Worm (Caenorhabditis elegans) whole organism, L3 larva: ENCODE data around the gene T16G12.8.

Experiments used
- R02D3.7 ChIP-seq: fragments of 150-350 bp; optimal IDR thresholded peaks from 2 replicates; lab custom pipeline; 2014; ENCODE audit warnings: missing biosample characterization, missing genetic modification characterization
- ZK546.5 ChIP-seq: sonication (generic microtip); optimal IDR thresholded peaks from 2 replicates; lab custom pipeline; 2017; ENCODE audit warnings: missing biosample characterization, missing genetic modification characterization
- aly-2 ChIP-seq: fragments of 150-350 bp; optimal IDR thresholded peaks from 2 replicates; lab custom pipeline; 2014; ENCODE audit warnings: missing biosample characterization, missing genetic modification characterization
- ceh-16 ChIP-seq: sonication (generic microtip); optimal IDR thresholded peaks from 2 replicates; lab custom pipeline; 2017; ENCODE audit warnings: missing biosample characterization, missing genetic modification characterization
- ceh-28 ChIP-seq: fragments of 150-350 bp; optimal IDR thresholded peaks from 2 replicates; lab custom pipeline; 2014; ENCODE audit warnings: missing biosample characterization, missing genetic modification reagents, missing genetic modification characterization
- ceh-82 ChIP-seq: fragments of 150-350 bp; optimal IDR thresholded peaks from 2 replicates; lab custom pipeline; 2014; ENCODE audit warnings: missing biosample characterization, missing genetic modification characterization
- ceh-9 ChIP-seq: sonication (generic microtip); optimal IDR thresholded peaks from 2 replicates; lab custom pipeline; 2018; ENCODE audit warnings: missing biosample characterization, missing genetic modification characterization
- egl-27 ChIP-seq: sonication (generic microtip); optimal IDR thresholded peaks from 4 replicates; lab custom pipeline; 2017; ENCODE audit warnings: missing biosample characterization, missing genetic modification reagents, missing genetic modification characterization
- egl-5 ChIP-seq: fragments of 150-350 bp; optimal IDR thresholded peaks from 2 replicates; lab custom pipeline; 2017; ENCODE audit warnings: missing biosample characterization, missing genetic modification reagents, missing genetic modification characterization, inconsistent platforms
- elt-3 ChIP-seq, 3 experiments: fragments of 150-350 bp in 1 of 3; sonication (generic microtip) in 2 of 3; optimal IDR thresholded peaks; 2 replicates in 2 of 3; 4 replicates in 1 of 3; lab custom pipeline; 2014 to 2017; ENCODE audit warnings: missing biosample characterization in 3 of 3, missing genetic modification characterization in 3 of 3
- eor-1 ChIP-seq, 2 experiments: fragments of 150-350 bp; optimal IDR thresholded peaks; 2 replicates each; lab custom pipeline; 2014 to 2018; ENCODE audit warnings: missing biosample characterization in 2 of 2, missing genetic modification characterization in 2 of 2
- fkh-10 ChIP-seq: sonication (generic microtip); optimal IDR thresholded peaks from 2 replicates; lab custom pipeline; 2017; ENCODE audit warnings: missing biosample characterization, missing genetic modification reagents, missing genetic modification characterization
- fkh-2 ChIP-seq: fragments of 150-350 bp; optimal IDR thresholded peaks from 2 replicates; lab custom pipeline; 2014; ENCODE audit warnings: missing biosample characterization, missing genetic modification reagents, missing genetic modification characterization
- hmg-11 ChIP-seq: sonication (generic microtip); optimal IDR thresholded peaks from 2 replicates; lab custom pipeline; 2016; ENCODE audit warnings: missing genetic modification characterization, missing compliant biosample characterization
- lin-15B ChIP-seq: fragments of 150-350 bp; optimal IDR thresholded peaks from 2 replicates; lab custom pipeline; 2014; ENCODE audit warnings: missing biosample characterization, missing genetic modification characterization
- lin-39 ChIP-seq: fragments of 150-350 bp; optimal IDR thresholded peaks from 2 replicates; lab custom pipeline; 2018; ENCODE audit warnings: missing biosample characterization, missing genetic modification reagents, missing genetic modification characterization
- mdl-1 ChIP-seq: fragments of 150-350 bp; optimal IDR thresholded peaks from 2 replicates; lab custom pipeline; 2014; ENCODE audit warnings: missing biosample characterization, missing genetic modification characterization
- mml-1 ChIP-seq: fragments of 150-350 bp; sonication (generic microtip); optimal IDR thresholded peaks from 3 replicates; lab custom pipeline; 2014; ENCODE audit warnings: missing biosample characterization, missing genetic modification characterization
- nhr-11 ChIP-seq: fragments of 150-350 bp; optimal IDR thresholded peaks from 2 replicates; lab custom pipeline; 2014; ENCODE audit warnings: missing biosample characterization, missing genetic modification characterization
- nhr-12 ChIP-seq: fragments of 150-350 bp; optimal IDR thresholded peaks from 2 replicates; lab custom pipeline; 2014; ENCODE audit warnings: missing biosample characterization, missing genetic modification characterization
- nhr-23 ChIP-seq: fragments of 150-350 bp; optimal IDR thresholded peaks from 2 replicates; lab custom pipeline; 2014; ENCODE audit warnings: missing biosample characterization, missing genetic modification reagents, missing genetic modification characterization
- nhr-28 ChIP-seq: fragments of 150-350 bp; optimal IDR thresholded peaks from 2 replicates; lab custom pipeline; 2014; ENCODE audit warnings: missing biosample characterization, missing genetic modification characterization
- nhr-67 ChIP-seq: fragments of 150-350 bp; optimal IDR thresholded peaks from 2 replicates; lab custom pipeline; 2014; ENCODE audit warnings: missing biosample characterization, missing genetic modification characterization
- nhr-76 ChIP-seq: fragments of 150-350 bp; sonication (generic microtip); optimal IDR thresholded peaks from 5 replicates; lab custom pipeline; 2014; ENCODE audit warnings: missing biosample characterization, missing genetic modification characterization
- pqm-1 ChIP-seq: fragments of 150-350 bp; optimal IDR thresholded peaks from 2 replicates; lab custom pipeline; 2017; ENCODE audit warnings: missing biosample characterization, missing genetic modification characterization, inconsistent platforms
- sea-2 ChIP-seq: fragments of 150-350 bp; sonication (generic microtip); optimal IDR thresholded peaks from 4 replicates; lab custom pipeline; 2014; ENCODE audit warnings: missing biosample characterization, missing genetic modification reagents, missing genetic modification characterization
- snpc-4 ChIP-seq: fragments of 150-350 bp; optimal IDR thresholded peaks from 2 replicates; lab custom pipeline; 2014; ENCODE audit warnings: missing biosample characterization, missing genetic modification characterization
- tbx-2 ChIP-seq: sonication (generic microtip); optimal IDR thresholded peaks from 2 replicates; lab custom pipeline; 2016; ENCODE audit warnings: mild to moderate bottlenecking, missing genetic modification characterization, missing compliant biosample characterization
- unc-39 ChIP-seq: sonication (generic microtip); optimal IDR thresholded peaks from 4 replicates; lab custom pipeline; 2017; ENCODE audit warnings: missing biosample characterization, missing genetic modification characterization
- unc-62 ChIP-seq: fragments of 150-350 bp; sonication (generic microtip); optimal IDR thresholded peaks from 4 replicates; lab custom pipeline; 2014; ENCODE audit warnings: missing biosample characterization, missing genetic modification reagents, missing genetic modification characterization
- ztf-11 ChIP-seq: fragments of 150-350 bp; optimal IDR thresholded peaks from 2 replicates; lab custom pipeline; 2014; ENCODE audit warnings: missing biosample characterization, missing genetic modification characterization
- ztf-4 ChIP-seq: fragments of 150-350 bp; optimal IDR thresholded peaks from 2 replicates; lab custom pipeline; 2014; ENCODE audit warnings: missing biosample characterization, missing genetic modification characterization

Gene T16G12.8

DNA sequence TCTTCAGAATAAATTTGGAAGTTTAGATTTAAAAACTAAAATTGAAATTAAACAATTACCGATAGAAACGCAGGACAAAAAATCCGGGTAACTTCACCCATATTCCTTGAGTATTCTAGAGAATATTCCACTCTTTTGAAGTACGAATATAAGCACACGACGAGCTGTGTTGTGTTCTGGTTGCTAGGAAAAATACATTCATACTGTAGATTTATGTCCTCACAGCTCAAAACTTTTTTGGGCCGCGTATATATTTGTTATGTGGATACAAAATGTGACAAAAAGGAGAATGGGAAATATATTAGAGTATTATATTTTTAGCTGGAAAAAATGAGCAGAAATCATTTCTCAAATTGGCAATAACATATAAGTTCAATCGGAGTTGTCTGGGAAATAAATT is 25.9 kb upstream of the T16G12.8 start, which contains the start of gene M04D8.5:
M04D8.5 (minus strand) TSS at position 101 of the 400 bp plus-strand sequence.
- TF ChIP-seq nhr-12 (tag; lab: Kevin White, UChicago) (no peak), nhr-11 (no peak), aly-2 (no peak), unc-39 (tag; lab: Kevin White, UChicago) (no peak), egl-27 (tag; lab: Kevin White, UChicago) (no peak), R02D3.7 (tag; lab: Kevin White, UChicago) (no peak), egl-5 (tag; lab: Kevin White, UChicago) (no peak), ZK546.5 (tag; lab: Kevin White, UChicago) (no peak), sea-2 (no peak), nhr-67 (tag; lab: Kevin White, UChicago) (no peak), eor-1 (tag; optimal IDR thresholded peaks at IDR 0.05; lab: Kevin White, UChicago) (no peak), fkh-10 (GFP tag; lab: Kevin White, UChicago) (no peak)

DNA sequence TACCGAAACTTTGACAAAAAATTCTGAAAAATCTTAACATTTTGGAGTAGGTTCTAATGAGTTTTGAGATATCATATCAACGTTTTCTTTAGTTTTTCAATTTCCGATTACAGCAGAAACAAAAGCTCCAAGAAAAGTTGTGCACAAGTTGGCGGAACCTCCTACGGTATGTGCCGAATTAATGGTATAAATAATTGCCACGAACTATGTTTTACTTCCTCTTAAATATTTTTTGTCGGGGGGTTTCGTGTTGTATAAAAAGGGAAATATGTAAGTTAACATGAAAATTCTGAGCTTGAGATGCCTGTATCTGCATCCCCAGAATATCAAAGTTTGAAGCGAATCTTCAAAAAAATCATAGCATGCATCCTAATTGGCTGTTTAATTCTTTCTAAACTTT is 25.2 kb upstream of the T16G12.8 start, which contains the start of gene M04D8.8:
M04D8.8 (plus strand) TSS at position 301 of the 400 bp plus-strand sequence.
- TF ChIP-seq R02D3.7 (tag; lab: Kevin White, UChicago) (no peak), ceh-28 (tag; lab: Kevin White, UChicago) (no peak), ceh-16 (tag; lab: Kevin White, UChicago) (no peak), ztf-11 (tag; lab: Kevin White, UChicago) (no peak), nhr-28 (tag; lab: Kevin White, UChicago) (no peak), aly-2 (no peak), tbx-2 (tag; lab: Kevin White, UChicago) (no peak), eor-1 (tag; optimal IDR thresholded peaks at IDR 0.05; lab: Kevin White, UChicago) (no peak), ceh-82 (tag; lab: Kevin White, UChicago) (no peak), nhr-67 (tag; lab: Kevin White, UChicago) (no peak), mdl-1 (tag; lab: Kevin White, UChicago) (no peak), egl-27 (tag; lab: Kevin White, UChicago) (no peak), pqm-1 (tag; lab: Kevin White, UChicago) (no peak)

DNA sequence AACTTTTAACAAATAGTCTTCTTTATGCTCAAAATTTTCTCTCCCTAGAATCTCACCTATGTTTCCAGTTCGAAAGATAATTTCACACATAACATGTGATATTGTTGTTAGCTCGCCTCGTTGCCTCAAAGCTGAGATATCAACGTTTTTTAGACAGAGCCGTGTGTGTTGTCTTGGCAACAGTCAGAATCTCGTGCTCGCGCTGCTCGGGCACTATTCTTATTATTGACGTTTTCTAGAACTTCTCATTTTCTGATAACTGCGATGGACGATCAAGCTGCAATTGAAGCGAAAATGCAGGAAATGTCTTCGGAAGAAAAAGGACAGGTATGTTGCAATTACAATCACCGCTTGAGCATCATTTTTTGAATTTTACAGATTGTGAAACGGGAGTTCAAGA is 23.3 kb upstream of the T16G12.8 start, which contains the start of gene xbx-3:
xbx-3 (plus strand) TSS at position 163 of the 400 bp plus-strand sequence.
- TF ChIP-seq nhr-11, result peak; percentile 79
- TF ChIP-seq sea-2, result no peak

DNA sequence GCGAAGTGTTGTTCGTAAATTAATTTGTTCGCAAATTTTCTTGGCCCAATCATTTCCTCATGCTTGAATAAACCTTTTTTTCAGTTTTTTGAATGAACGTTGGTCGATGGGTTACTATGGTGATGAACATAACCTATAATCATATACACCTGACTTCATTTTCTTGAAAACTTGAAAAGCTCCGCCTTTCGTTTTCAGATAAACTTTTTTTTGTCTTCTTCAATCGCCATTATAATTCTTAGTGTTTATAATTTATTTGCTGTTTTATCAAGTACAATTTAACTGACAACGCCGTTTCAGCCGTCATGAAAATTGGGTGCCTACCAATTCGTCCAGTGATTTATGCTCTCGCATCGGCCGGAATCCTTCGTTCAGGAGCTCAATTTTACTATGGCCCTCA is 22.0 kb upstream of the T16G12.8 start, which contains the start of gene M04D8.7:
M04D8.7 (plus strand) TSS at position 301 of the 400 bp plus-strand sequence.
- no peak for TF ChIP-seq ztf-4 (tag; lab: Kevin White, UChicago)
- peak; percentile 1 for TF ChIP-seq fkh-10 (GFP tag; lab: Kevin White, UChicago)

DNA sequence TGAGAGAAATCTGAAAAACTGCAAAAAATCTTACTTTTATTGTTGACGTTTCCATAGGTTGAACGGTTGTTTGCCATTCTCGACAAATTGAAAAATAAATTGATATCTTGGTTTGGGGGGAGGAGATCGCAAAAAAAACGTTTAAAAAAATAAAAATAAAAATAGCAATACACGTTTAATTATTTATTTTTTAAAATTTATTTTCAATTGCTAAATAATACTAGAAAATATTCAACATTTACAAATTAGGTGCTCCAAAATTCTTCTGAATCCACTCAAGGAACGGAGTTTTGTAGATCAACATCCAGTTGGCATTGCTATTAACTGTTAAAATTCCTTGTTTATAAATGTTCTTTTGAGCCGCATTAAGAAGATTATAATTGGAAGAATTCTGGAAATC is 19.1 kb upstream of the T16G12.8 start, which contains the start of gene T16G12.7:
T16G12.7 (minus strand) TSS at position 101 of the 400 bp plus-strand sequence.
- TF ChIP-seq nhr-76 (tag; lab: Kevin White, UChicago), result no peak
- TF ChIP-seq ztf-4 (tag; lab: Kevin White, UChicago), result no peak
- TF ChIP-seq lin-39 (tag; lab: Kevin White, UChicago), result no peak
- no peak for TF ChIP-seq snpc-4 (tag; lab: Kevin White, UChicago)
- TF ChIP-seq lin-15B (tag; lab: Kevin White, UChicago), result no peak
- TF ChIP-seq ceh-28 (tag; lab: Kevin White, UChicago), result no peak
- TF ChIP-seq nhr-11, result no peak
- TF ChIP-seq unc-62, result no peak
- TF ChIP-seq ztf-11 (tag; lab: Kevin White, UChicago), result no peak
- TF ChIP-seq eor-1 (tag; optimal IDR thresholded peaks at IDR 0.05; lab: Kevin White, UChicago), result no peak
- no peak for TF ChIP-seq fkh-2 (tag; lab: Kevin White, UChicago)
- no peak for TF ChIP-seq elt-3 (tag; optimal IDR thresholded peaks at IDR 0.05; lab: Kevin White, UChicago)
- TF ChIP-seq mml-1 (tag; lab: Kevin White, UChicago), result no peak
- TF ChIP-seq egl-5 (tag; lab: Kevin White, UChicago), result no peak
- no peak for TF ChIP-seq hmg-11 (tag; lab: Kevin White, UChicago)
- TF ChIP-seq nhr-23 (tag; lab: Kevin White, UChicago), result no peak
- TF ChIP-seq ceh-9, result no peak
